Worm (Caenorhabditis elegans) whole organism, L1 larva: Measurements from ENCODE around the gene F10E9.11.
A peak's percentile ranks its signal among the peaks of the same experiment; 100 is the strongest.
"Not testable (repeated sequence)": the region's sequence is repeated elsewhere in the genome, so short reads cannot be mapped to it uniquely, and the experiment has no call there.

ENCODE experiments used
- C16A3.4 ChIP-seq: fragments of 150-350 bp; optimal IDR thresholded peaks from 2 replicates; lab custom pipeline; 2014; ENCODE audit warnings: missing biosample characterization, missing genetic modification characterization
- blmp-1 ChIP-seq: fragments of 150-350 bp; optimal IDR thresholded peaks from 2 replicates; lab custom pipeline; 2014; ENCODE audit warnings: missing biosample characterization, missing genetic modification characterization
- ceh-63 ChIP-seq: fragments of 200-800 bp; sonication (Bioruptor generic); optimal IDR thresholded peaks from 2 replicates; lab custom pipeline; 2018; ENCODE audit warnings: mild to moderate bottlenecking, missing genetic modification characterization, missing compliant biosample characterization
- ceh-82 ChIP-seq, 3 experiments: fragments of 150-350 bp in 1 of 3; sonication (generic microtip) in 2 of 3; optimal IDR thresholded peaks; 2 replicates each; lab custom pipeline; 2014 to 2017; ENCODE audit warnings: missing biosample characterization in 3 of 3, missing genetic modification characterization in 3 of 3
- ceh-88 ChIP-seq: fragments of 200-800 bp; sonication (Bioruptor generic); IDR thresholded peaks from 2 replicates; pipeline ENCODE4 v1.3.6; 2022; ENCODE audit warnings: missing genetic modification characterization, missing compliant biosample characterization
- ceh-90 ChIP-seq: sonication (generic microtip); optimal IDR thresholded peaks from 2 replicates; lab custom pipeline; 2016; ENCODE audit warnings: missing genetic modification characterization, missing compliant biosample characterization
- dsc-1 ChIP-seq: sonication (generic microtip); optimal IDR thresholded peaks from 2 replicates; lab custom pipeline; 2016; ENCODE audit warnings: mild to moderate bottlenecking, missing genetic modification characterization, missing compliant biosample characterization
- egl-27 ChIP-seq, 2 experiments: fragments of 150-350 bp in 1 of 2; sonication (generic microtip); optimal IDR thresholded peaks; 3 replicates each; lab custom pipeline; 2017 to 2018; ENCODE audit warnings: missing biosample characterization in 2 of 2, missing genetic modification characterization in 2 of 2, missing genetic modification reagents in 2 of 2
- fkh-10 ChIP-seq: sonication (generic microtip); optimal IDR thresholded peaks from 2 replicates; lab custom pipeline; 2017; ENCODE audit warnings: missing biosample characterization, missing genetic modification reagents, missing genetic modification characterization
- fkh-8 ChIP-seq: sonication (generic microtip); optimal IDR thresholded peaks from 2 replicates; lab custom pipeline; 2016; ENCODE audit warnings: mild to moderate bottlenecking, missing genetic modification characterization, missing compliant biosample characterization
- grh-1 ChIP-seq: fragments of 200-800 bp; sonication (Bioruptor generic); IDR thresholded peaks from 2 replicates; pipeline ENCODE4 v1.3.6; 2022; ENCODE audit warnings: missing genetic modification reagents, missing genetic modification characterization, missing compliant biosample characterization
- hpl-2 ChIP-seq: fragments of 150-350 bp; optimal IDR thresholded peaks from 2 replicates; lab custom pipeline; 2014; ENCODE audit warnings: missing biosample characterization, missing genetic modification reagents, missing genetic modification characterization
- irx-1 ChIP-seq: sonication (generic microtip); optimal IDR thresholded peaks from 2 replicates; lab custom pipeline; 2016; ENCODE audit warnings: missing genetic modification characterization, missing compliant biosample characterization
- lin-13 ChIP-seq: fragments of 150-350 bp; optimal IDR thresholded peaks from 2 replicates; lab custom pipeline; 2014; ENCODE audit warnings: missing biosample characterization, missing genetic modification reagents, missing genetic modification characterization
- lin-14 ChIP-seq: fragments of 200-800 bp; sonication (Bioruptor generic); optimal IDR thresholded peaks from 2 replicates; lab custom pipeline; 2018; ENCODE audit warnings: mild to moderate bottlenecking, missing genetic modification characterization, moderate library complexity, missing compliant biosample characterization
- lin-39 ChIP-seq: fragments of 150-350 bp; optimal IDR thresholded peaks from 2 replicates; lab custom pipeline; 2014; ENCODE audit warnings: missing biosample characterization, missing genetic modification reagents, missing genetic modification characterization
- lsy-2 ChIP-seq, 2 experiments: fragments of 150-350 bp; optimal IDR thresholded peaks; 2 replicates each; lab custom pipeline; 2014; ENCODE audit warnings: missing biosample characterization in 2 of 2, missing genetic modification characterization in 2 of 2
- mab-9 ChIP-seq: fragments of 200-800 bp; sonication (Bioruptor generic); IDR thresholded peaks from 2 replicates; pipeline ENCODE4 v1.3.6; 2022; ENCODE audit warnings: missing genetic modification reagents, missing genetic modification characterization, missing compliant biosample characterization
- mep-1 ChIP-seq: fragments of 150-350 bp; optimal IDR thresholded peaks from 2 replicates; lab custom pipeline; 2014; ENCODE audit warnings: missing biosample characterization, missing genetic modification characterization
- nhr-11 ChIP-seq: fragments of 150-350 bp; optimal IDR thresholded peaks from 2 replicates; lab custom pipeline; 2014; ENCODE audit warnings: missing biosample characterization, missing genetic modification characterization
- nhr-12 ChIP-seq: sonication (generic microtip); optimal IDR thresholded peaks from 2 replicates; lab custom pipeline; 2017; ENCODE audit warnings: missing biosample characterization, missing genetic modification characterization
- nhr-20 ChIP-seq: sonication (generic microtip); optimal IDR thresholded peaks from 2 replicates; lab custom pipeline; 2016; ENCODE audit warnings: mild to moderate bottlenecking, missing genetic modification characterization, missing compliant biosample characterization
- nhr-28 ChIP-seq: fragments of 150-350 bp; optimal IDR thresholded peaks from 2 replicates; lab custom pipeline; 2014; ENCODE audit warnings: missing biosample characterization, missing genetic modification characterization
- nhr-47 ChIP-seq: sonication (generic microtip); optimal IDR thresholded peaks from 2 replicates; lab custom pipeline; 2016; ENCODE audit warnings: mild to moderate bottlenecking, missing genetic modification characterization, moderate library complexity, missing compliant biosample characterization
- nhr-71 ChIP-seq: sonication (generic microtip); optimal IDR thresholded peaks from 2 replicates; lab custom pipeline; 2016; ENCODE audit warnings: mild to moderate bottlenecking, missing genetic modification characterization, moderate library complexity, missing compliant biosample characterization
- nhr-84 ChIP-seq: sonication (generic microtip); optimal IDR thresholded peaks from 2 replicates; lab custom pipeline; 2017; ENCODE audit warnings: missing biosample characterization, missing genetic modification characterization
- nhr-85 ChIP-seq: sonication (generic microtip); peaks from one replicate; lab custom pipeline; 2016; ENCODE audit warnings: missing genetic modification characterization, inconsistent platforms, missing compliant biosample characterization
- nhr-90 ChIP-seq: sonication (generic microtip); optimal IDR thresholded peaks from 2 replicates; lab custom pipeline; 2016; ENCODE audit warnings: mild to moderate bottlenecking, missing genetic modification characterization, missing compliant biosample characterization; ENCODE audit not compliant: poor library complexity
- pag-3 ChIP-seq: sonication (generic microtip); optimal IDR thresholded peaks from 2 replicates; lab custom pipeline; 2017; ENCODE audit warnings: missing genetic modification characterization, mild to moderate bottlenecking, missing compliant biosample characterization, antibody characterized with exemption, borderline replicate concordance; ENCODE audit not compliant: insufficient read depth
- pax-3 ChIP-seq: fragments of 200-800 bp; sonication (Bioruptor generic); optimal IDR thresholded peaks from 2 replicates; lab custom pipeline; 2018; ENCODE audit warnings: mild to moderate bottlenecking, missing genetic modification characterization, moderate library complexity, missing compliant biosample characterization
- rnt-1 ChIP-seq: sonication (generic microtip); optimal IDR thresholded peaks from 2 replicates; lab custom pipeline; 2016; ENCODE audit warnings: mild to moderate bottlenecking, missing genetic modification characterization, moderate library complexity, missing compliant biosample characterization
- sox-4 ChIP-seq: sonication (generic microtip); optimal IDR thresholded peaks from 2 replicates; lab custom pipeline; 2016; ENCODE audit warnings: missing genetic modification characterization, missing compliant biosample characterization
- sptf-1 ChIP-seq: fragments of 150-350 bp; optimal IDR thresholded peaks from 2 replicates; lab custom pipeline; 2014; ENCODE audit warnings: missing biosample characterization, missing genetic modification characterization
- tbx-2 ChIP-seq: sonication (generic microtip); optimal IDR thresholded peaks from 2 replicates; lab custom pipeline; 2016; ENCODE audit warnings: missing genetic modification characterization, missing compliant biosample characterization
- tlp-1 ChIP-seq: fragments of 150-350 bp; optimal IDR thresholded peaks from 2 replicates; lab custom pipeline; 2014; ENCODE audit warnings: missing biosample characterization, missing genetic modification characterization
- unc-130 ChIP-seq: fragments of 150-350 bp; optimal IDR thresholded peaks from 2 replicates; lab custom pipeline; 2017; ENCODE audit warnings: missing biosample characterization, missing genetic modification characterization, inconsistent platforms
- unc-86 ChIP-seq: sonication (generic microtip); optimal IDR thresholded peaks from 2 replicates; lab custom pipeline; 2016; ENCODE audit warnings: missing genetic modification characterization, missing compliant biosample characterization
- unc-98 ChIP-seq: fragments of 200-800 bp; sonication (Bioruptor generic); IDR thresholded peaks from 2 replicates; pipeline ENCODE4 v1.3.6; 2022; ENCODE audit warnings: missing genetic modification characterization, missing compliant biosample characterization
- vab-15 ChIP-seq: sonication (generic microtip); optimal IDR thresholded peaks from 2 replicates; lab custom pipeline; 2017; ENCODE audit warnings: missing genotype, mild to moderate bottlenecking, missing genetic modification characterization, missing compliant biosample characterization
- zip-4 ChIP-seq: fragments of 200-800 bp; sonication (Bioruptor generic); optimal IDR thresholded peaks from 2 replicates; lab custom pipeline; 2018; ENCODE audit warnings: mild to moderate bottlenecking, missing genetic modification characterization, moderate library complexity, missing compliant biosample characterization

The F10E9.11 gene

DNA sequence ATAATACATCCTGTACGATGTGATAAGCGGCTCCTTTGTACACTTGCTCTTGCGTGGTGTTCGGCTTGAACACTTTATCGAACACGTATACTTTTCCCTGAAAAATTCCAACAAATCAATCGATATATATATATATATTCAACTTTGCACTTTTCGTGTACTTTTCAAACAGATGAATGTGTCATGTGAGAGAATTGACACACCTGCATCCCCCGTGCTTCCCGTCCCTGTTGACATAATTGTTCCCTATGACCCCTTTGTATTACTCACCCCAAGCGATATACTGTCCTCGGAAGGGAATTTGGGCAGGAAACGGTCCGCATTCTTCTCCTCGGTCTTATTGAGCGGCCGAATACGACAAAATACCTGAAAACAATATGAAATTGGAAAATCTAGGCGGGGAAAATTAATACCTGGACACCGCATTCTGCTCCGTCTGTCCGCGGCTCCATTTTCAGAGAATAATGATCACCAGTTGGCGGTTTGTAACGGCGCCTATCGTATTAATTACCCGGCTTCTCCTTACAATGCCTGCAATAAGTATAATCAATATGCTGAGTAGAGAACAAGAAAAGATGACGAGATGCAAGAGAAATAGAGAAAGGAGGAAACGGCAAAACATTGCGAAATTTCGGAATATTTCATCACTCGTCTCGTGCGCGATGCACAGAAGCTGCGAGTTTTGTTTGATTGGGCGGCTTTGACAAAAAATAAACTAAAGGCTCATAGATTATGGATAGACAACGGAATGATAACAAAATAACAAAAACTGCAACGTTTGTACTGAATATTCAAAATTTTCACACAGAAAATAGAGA lies 35.8 kb upstream of the F10E9.11 start, which contains the start of gene unc-116 (continued):
- TF ChIP-seq fkh-8 (tag; lab: Kevin White, UChicago) (peak; percentile 67), mep-1 (peak; percentile 57), mab-9 (GFP tag; lab: Robert Waterston, UW) (no peak), unc-98 (GFP tag; lab: Robert Waterston, UW) (no peak), ceh-82 (tag; optimal IDR thresholded peaks at IDR 0.05; lab: Kevin White, UChicago) (peak; percentile 50 to 72 (median 58)), lin-13 (GFP tag; lab: Kevin White, UChicago) (peak; percentile 7), nhr-90 (tag; lab: Kevin White, UChicago) (no peak)

DNA sequence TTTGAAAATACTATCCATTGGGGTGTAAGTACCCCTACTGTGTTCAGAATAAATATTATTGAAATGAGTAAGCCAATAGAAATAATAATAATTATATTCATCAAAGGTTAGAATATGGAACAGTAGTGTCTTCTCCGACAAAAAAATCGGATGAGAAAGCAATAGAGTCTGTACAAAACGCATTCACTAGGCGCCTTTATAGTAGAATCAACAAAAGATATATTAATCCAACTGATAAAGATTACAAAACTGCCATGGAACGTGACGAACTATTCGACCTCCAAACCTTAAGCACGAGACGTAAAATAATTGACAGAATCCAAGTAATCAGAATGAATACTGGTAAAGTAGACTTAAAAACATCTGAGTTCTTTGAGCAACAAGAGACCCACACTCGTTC lies 28.8 kb upstream of the F10E9.11 start, which contains the start of gene clc-29:
Gene clc-29, minus strand, starts transcription at position 101 of the 400 bp plus-strand sequence.
- TF ChIP-seq mep-1; nhr-84 (tag; lab: Kevin White, UChicago); tlp-1: not testable (repeated sequence)

DNA sequence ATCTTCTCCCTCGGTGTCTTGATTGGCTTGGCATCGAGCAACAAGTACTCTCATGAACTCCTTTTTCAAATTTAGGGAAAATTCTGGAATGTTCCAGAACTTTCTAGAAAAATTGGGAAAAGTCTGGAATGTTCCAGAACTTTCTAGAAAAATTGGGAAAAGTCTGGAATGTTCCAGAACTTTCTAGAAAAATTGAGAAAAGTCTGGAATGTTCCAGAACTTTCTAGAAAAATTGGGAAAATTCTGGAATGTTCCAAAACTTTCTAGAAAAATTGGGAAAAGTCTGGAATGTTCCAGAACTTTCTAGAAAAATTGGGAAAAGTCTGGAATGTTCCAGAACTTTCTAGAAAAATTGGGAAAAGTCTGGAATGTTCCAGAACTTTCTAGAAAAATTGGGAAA lies 25.2 kb upstream of the F10E9.11 start, which contains the start of gene ZC262.7:
Gene ZC262.7, minus strand, starts transcription at position 54 of the 400 bp plus-strand sequence.
- TF ChIP-seq C16A3.4; lin-39 (tag; lab: Kevin White, UChicago); ceh-63 (GFP tag; lab: Kevin White, UChicago): not testable (repeated sequence)

DNA sequence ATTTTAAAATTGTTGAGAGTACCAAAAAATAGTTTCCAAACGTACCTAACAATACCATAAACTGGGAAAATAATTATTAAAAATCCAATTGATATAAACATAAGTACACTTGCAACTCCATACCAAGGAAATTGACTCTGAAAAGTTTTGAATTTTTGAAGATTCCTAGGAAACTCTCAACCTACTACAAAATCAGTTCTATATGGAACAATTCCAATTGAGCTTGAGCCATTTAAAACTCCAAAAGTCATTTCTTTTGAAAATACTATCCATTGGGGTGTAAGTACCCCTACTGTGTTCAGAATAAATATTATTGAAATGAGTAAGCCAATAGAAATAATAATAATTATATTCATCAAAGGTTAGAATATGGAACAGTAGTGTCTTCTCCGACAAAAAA lies 20.3 kb upstream of the F10E9.11 start, which contains the start of gene clc-28:
Gene clc-28, minus strand, starts transcription at position 101 of the 400 bp plus-strand sequence.
- TF ChIP-seq nhr-12 (tag; lab: Kevin White, UChicago); tbx-2; fkh-10 (GFP tag; lab: Kevin White, UChicago): not testable (repeated sequence)

DNA sequence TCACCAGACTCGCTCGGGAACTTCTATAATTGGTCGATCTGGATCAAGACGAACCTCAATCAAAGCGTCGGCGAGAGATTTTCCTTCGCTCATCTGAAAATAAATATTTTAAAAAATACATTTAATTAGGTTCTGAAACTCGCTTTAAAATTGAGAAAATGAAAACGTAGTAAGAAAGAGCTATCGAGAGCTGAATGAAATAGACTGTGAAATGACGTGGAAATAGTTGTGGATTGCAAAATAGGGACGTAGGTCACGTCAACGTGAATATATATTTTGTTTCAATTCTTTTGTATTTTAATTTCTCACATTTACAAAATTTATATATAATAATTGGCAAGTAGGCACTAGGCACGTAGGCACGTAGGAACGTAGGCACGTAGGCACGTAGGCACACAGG lies 15.4 kb upstream of the F10E9.11 start, which contains the start of gene ZC262.4:
Gene ZC262.4, minus strand, starts transcription at position 101 of the 400 bp plus-strand sequence.
- TF ChIP-seq nhr-28 (tag; lab: Kevin White, UChicago) (no peak), sptf-1 (tag; lab: Kevin White, UChicago) (no peak), hpl-2 (GFP tag; lab: Kevin White, UChicago) (no peak), ceh-90 (tag; lab: Kevin White, UChicago) (no peak), pax-3 (tag; lab: Kevin White, UChicago) (no peak), vab-15 (tag; lab: Kevin White, UChicago) (no peak), unc-130 (no peak), egl-27 (tag; optimal IDR thresholded peaks at IDR 0.05; lab: Kevin White, UChicago) (no peak), mab-9 (GFP tag; lab: Robert Waterston, UW) (no peak), tlp-1 (no peak), nhr-12 (tag; lab: Kevin White, UChicago) (no peak), pag-3 (no peak), nhr-20 (no peak), dsc-1 (tag; lab: Kevin White, UChicago) (no peak), zip-4 (no peak), nhr-47 (tag; lab: Kevin White, UChicago) (no peak), grh-1 (GFP tag; lab: Robert Waterston, UW) (no peak)
- TF ChIP-seq, all 84 proteins: peak for 0

DNA sequence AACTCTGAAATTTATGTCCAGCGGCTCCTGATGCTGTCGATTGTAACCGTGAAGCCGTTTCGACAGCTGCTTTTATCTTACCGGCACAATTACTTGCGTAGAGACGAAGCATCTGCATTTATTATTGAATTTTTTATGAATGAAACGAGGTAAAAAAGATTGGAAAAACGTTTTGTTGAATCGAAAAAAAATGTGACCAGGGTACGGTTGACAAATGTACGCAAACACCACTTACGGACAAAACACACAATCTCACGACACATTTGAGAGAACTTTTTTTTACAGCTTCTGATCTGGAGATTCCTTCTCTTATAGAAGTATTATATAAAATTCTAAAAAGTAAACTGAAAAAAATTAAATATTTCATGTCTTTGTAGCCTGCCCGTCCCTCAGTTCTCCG lies 12.7 kb upstream of the F10E9.11 start, which contains the start of the genes mrps-18A and ZC262.2:
Gene mrps-18A, minus strand, starts transcription at position 141 of the 400 bp plus-strand sequence.
Gene ZC262.2, plus strand, starts transcription at position 284 of the 400 bp plus-strand sequence.
- TF ChIP-seq mep-1 = peak; percentile 66
- peak in 1 of 3 experiments; percentile 28 for TF ChIP-seq ceh-82 (tag; optimal IDR thresholded peaks at IDR 0.05; lab: Kevin White, UChicago)
- TF ChIP-seq lsy-2 (tag; optimal IDR thresholded peaks at IDR 0.05; lab: Kevin White, UChicago) = peak; percentile 91 to 98
- peak; percentile 24 for TF ChIP-seq nhr-71 (tag; lab: Kevin White, UChicago)
- peak; percentile 10 for TF ChIP-seq rnt-1 (tag; lab: Kevin White, UChicago)
- no peak for TF ChIP-seq sox-4 (tag; lab: Kevin White, UChicago)
- no peak for TF ChIP-seq sptf-1 (tag; lab: Kevin White, UChicago)
- no peak for TF ChIP-seq unc-86 (tag; lab: Kevin White, UChicago)
- TF ChIP-seq lin-39 (tag; lab: Kevin White, UChicago) = no peak
- no peak for TF ChIP-seq nhr-85 (tag; lab: Kevin White, UChicago)
- peak; percentile 22 for TF ChIP-seq irx-1 (tag; lab: Kevin White, UChicago)
- no peak for TF ChIP-seq nhr-12 (tag; lab: Kevin White, UChicago)
- TF ChIP-seq nhr-11 (tag; lab: Kevin White, UChicago) = no peak
- no peak for TF ChIP-seq C16A3.4
- peak; percentile 18 for TF ChIP-seq nhr-47 (tag; lab: Kevin White, UChicago)
- TF ChIP-seq lin-14 = no peak
- no peak for TF ChIP-seq ceh-88 (GFP tag; lab: Robert Waterston, UW)
- TF ChIP-seq pag-3 = no peak
- peak; percentile 14 for TF ChIP-seq blmp-1 (tag; lab: Kevin White, UChicago)
